Worm (Caenorhabditis elegans): ENCODE measurements around the gene pdi-1.
A peak's percentile ranks its signal among the peaks of the same experiment; 100 is the strongest.

Gene pdi-1

ce11 chrIII:3650266-3650665 is 51.0 kb downstream of the pdi-1 start:
- TF ChIP-seq hlh-11 (tag; optimal IDR thresholded peaks at IDR 0.05) (peak; percentile 24), mep-1 (tag; optimal IDR thresholded peaks at IDR 0.05) (peak; percentile 45), lin-38 (GFP tag; IDR thresholded peaks at IDR 0.05) (0 out of 2 replicates have a peak, but pooled peaks have one; percentile 2), unc-62 (GFP tag; optimal IDR thresholded peaks at IDR 0.05 in 1 of 2) (peak in 1 of 2 experiments; percentile 48), unc-62 (tag; optimal IDR thresholded peaks at IDR 0.05) (no peak), nhr-28 (tag; optimal IDR thresholded peaks at IDR 0.05) (peak; percentile 73), mes-2 (tag; optimal IDR thresholded peaks at IDR 0.05; ENCODE audit: poor library complexity, severe bottlenecking) (peak; percentile 37), dpl-1 (GFP tag; optimal IDR thresholded peaks at IDR 0.05) (no peak), aha-1 (tag) (peak; percentile 5), nhr-77 (tag; optimal IDR thresholded peaks at IDR 0.05) (peak; percentile 35), fos-1 (tag; optimal IDR thresholded peaks at IDR 0.05) (no peak), ctbp-1 (GFP tag; IDR thresholded peaks at IDR 0.05) (no peak), php-3 (GFP tag; IDR thresholded peaks at IDR 0.05) (peak; percentile 77), dve-1 (tag; optimal IDR thresholded peaks at IDR 0.05; ENCODE audit: insufficient read depth) (peak; percentile 64), pqm-1 (tag; optimal IDR thresholded peaks at IDR 0.05) (peak; percentile 35), daf-16 (GFP tag; optimal IDR thresholded peaks at IDR 0.05) (no peak), daf-16 (tag; optimal IDR thresholded peaks at IDR 0.05) (peak; percentile 70), pha-4 (GFP tag; IDR thresholded peaks at IDR 0.05) (no peak), pha-4 (tag; optimal IDR thresholded peaks at IDR 0.05) (peak; percentile 18)

Measured in whole organism, L4 larva.